Worm (Caenorhabditis elegans) whole organism, L3 larva: Measurements from ENCODE around the gene C06E4.8.

Source experiments
- R02D3.7 ChIP-seq: fragments of 150-350 bp; optimal IDR thresholded peaks from 2 replicates; lab custom pipeline; 2014; ENCODE audit warnings: missing biosample characterization, missing genetic modification characterization
- aly-2 ChIP-seq: fragments of 150-350 bp; optimal IDR thresholded peaks from 2 replicates; lab custom pipeline; 2014; ENCODE audit warnings: missing biosample characterization, missing genetic modification characterization
- ama-1 ChIP-seq: fragments of 150-350 bp; optimal IDR thresholded peaks from 2 replicates; lab custom pipeline; 2018
- egl-5 ChIP-seq: fragments of 150-350 bp; optimal IDR thresholded peaks from 2 replicates; lab custom pipeline; 2017; ENCODE audit warnings: missing biosample characterization, missing genetic modification reagents, missing genetic modification characterization, inconsistent platforms
- fkh-10 ChIP-seq: sonication (generic microtip); optimal IDR thresholded peaks from 2 replicates; lab custom pipeline; 2017; ENCODE audit warnings: missing biosample characterization, missing genetic modification reagents, missing genetic modification characterization
- lin-15B ChIP-seq: fragments of 150-350 bp; optimal IDR thresholded peaks from 2 replicates; lab custom pipeline; 2014; ENCODE audit warnings: missing biosample characterization, missing genetic modification characterization
- lin-39 ChIP-seq: fragments of 150-350 bp; optimal IDR thresholded peaks from 2 replicates; lab custom pipeline; 2018; ENCODE audit warnings: missing biosample characterization, missing genetic modification reagents, missing genetic modification characterization
- nhr-11 ChIP-seq: fragments of 150-350 bp; optimal IDR thresholded peaks from 2 replicates; lab custom pipeline; 2014; ENCODE audit warnings: missing biosample characterization, missing genetic modification characterization
- nhr-12 ChIP-seq: fragments of 150-350 bp; optimal IDR thresholded peaks from 2 replicates; lab custom pipeline; 2014; ENCODE audit warnings: missing biosample characterization, missing genetic modification characterization
- nhr-23 ChIP-seq: fragments of 150-350 bp; optimal IDR thresholded peaks from 2 replicates; lab custom pipeline; 2014; ENCODE audit warnings: missing biosample characterization, missing genetic modification reagents, missing genetic modification characterization
- nhr-28 ChIP-seq: fragments of 150-350 bp; optimal IDR thresholded peaks from 2 replicates; lab custom pipeline; 2014; ENCODE audit warnings: missing biosample characterization, missing genetic modification characterization
- nhr-76 ChIP-seq: fragments of 150-350 bp; sonication (generic microtip); optimal IDR thresholded peaks from 5 replicates; lab custom pipeline; 2014; ENCODE audit warnings: missing biosample characterization, missing genetic modification characterization
- pqm-1 ChIP-seq: fragments of 150-350 bp; optimal IDR thresholded peaks from 2 replicates; lab custom pipeline; 2017; ENCODE audit warnings: missing biosample characterization, missing genetic modification characterization, inconsistent platforms
- skn-1 ChIP-seq: fragments of 150-350 bp; optimal IDR thresholded peaks from 2 replicates; lab custom pipeline; 2014; ENCODE audit warnings: missing biosample characterization, missing genetic modification characterization

ce11 chrIV:7320688-7321087 lies 35.0 kb upstream of the C06E4.8 start:
- TF ChIP-seq fkh-10 (GFP tag; lab: Kevin White, UChicago) (no peak), nhr-11 (no peak), nhr-12 (tag; lab: Kevin White, UChicago) (no peak), pqm-1 (no peak), R02D3.7 (tag; lab: Kevin White, UChicago) (no peak), egl-5 (tag; lab: Kevin White, UChicago) (no peak), nhr-23 (tag; lab: Kevin White, UChicago) (no peak), skn-1 (tag; lab: Kevin White, UChicago) (no peak), lin-15B (no peak), nhr-76 (tag; lab: Kevin White, UChicago) (no peak), ama-1 (lab: Kevin White, UChicago) (no peak), aly-2 (tag; lab: Kevin White, UChicago) (no peak), nhr-28 (tag; lab: Kevin White, UChicago) (no peak), lin-39 (tag; lab: Kevin White, UChicago) (no peak)
